Worm (Caenorhabditis elegans) whole organism, L2 larva: ENCODE results near the gene anmt-2.

Source experiments
- C34F6.9 ChIP-seq: fragments of 150-350 bp; optimal IDR thresholded peaks from 2 replicates; lab custom pipeline; 2014; ENCODE audit warnings: missing biosample characterization, missing genetic modification characterization
- F13H6.1 ChIP-seq: sonication (generic microtip); optimal IDR thresholded peaks from 2 replicates; lab custom pipeline; 2016; ENCODE audit warnings: missing genetic modification characterization, missing compliant biosample characterization
- ZK546.5 ChIP-seq: sonication (generic microtip); optimal IDR thresholded peaks from 2 replicates; lab custom pipeline; 2017; ENCODE audit warnings: missing biosample characterization, missing genetic modification characterization
- aly-2 ChIP-seq: fragments of 150-350 bp; optimal IDR thresholded peaks from 2 replicates; lab custom pipeline; 2014; ENCODE audit warnings: missing biosample characterization, missing genetic modification characterization
- ama-1 ChIP-seq: fragments of 150-350 bp; optimal IDR thresholded peaks from 2 replicates; lab custom pipeline; 2018; ENCODE audit warnings: inconsistent platforms
- blmp-1 ChIP-seq: sonication (generic microtip); optimal IDR thresholded peaks from 2 replicates; lab custom pipeline; 2017; ENCODE audit warnings: missing genetic modification characterization, mild to moderate bottlenecking, missing compliant biosample characterization, antibody characterized with exemption, moderate library complexity; ENCODE audit not compliant: insufficient read depth
- ceh-16 ChIP-seq: fragments of 150-350 bp; optimal IDR thresholded peaks from 2 replicates; lab custom pipeline; 2014; ENCODE audit warnings: missing biosample characterization, missing genetic modification characterization
- ceh-82 ChIP-seq: fragments of 150-350 bp; optimal IDR thresholded peaks from 2 replicates; lab custom pipeline; 2014; ENCODE audit warnings: missing biosample characterization, missing genetic modification characterization
- crh-2 ChIP-seq: sonication (generic microtip); optimal IDR thresholded peaks from 2 replicates; lab custom pipeline; 2017; ENCODE audit warnings: missing biosample characterization, missing genetic modification characterization
- dmd-4 ChIP-seq: sonication (generic microtip); optimal IDR thresholded peaks from 2 replicates; lab custom pipeline; 2017; ENCODE audit warnings: missing biosample characterization, missing genetic modification characterization
- egl-27 ChIP-seq: sonication (generic microtip); optimal IDR thresholded peaks from 3 replicates; lab custom pipeline; 2017; ENCODE audit warnings: missing biosample characterization, missing genetic modification reagents, missing genetic modification characterization
- elt-1 ChIP-seq: fragments of 150-350 bp; optimal IDR thresholded peaks from 2 replicates; lab custom pipeline; 2014; ENCODE audit warnings: missing biosample characterization, missing genetic modification characterization
- fos-1 ChIP-seq: fragments of 150-350 bp; optimal IDR thresholded peaks from 2 replicates; lab custom pipeline; 2014; ENCODE audit warnings: missing biosample characterization, missing genetic modification characterization
- gmeb-1 ChIP-seq: fragments of 150-350 bp; optimal IDR thresholded peaks from 2 replicates; lab custom pipeline; 2014; ENCODE audit warnings: missing biosample characterization, missing genetic modification characterization
- lin-13 ChIP-seq: fragments of 150-350 bp; optimal IDR thresholded peaks from 2 replicates; lab custom pipeline; 2014; ENCODE audit warnings: missing biosample characterization, missing genetic modification reagents, missing genetic modification characterization
- lin-39 ChIP-seq: fragments of 150-350 bp; optimal IDR thresholded peaks from 2 replicates; lab custom pipeline; 2014; ENCODE audit warnings: missing biosample characterization, missing genetic modification reagents, missing genetic modification characterization
- mab-5 ChIP-seq: fragments of 150-350 bp; optimal IDR thresholded peaks from 2 replicates; lab custom pipeline; 2014; ENCODE audit warnings: missing biosample characterization, missing genetic modification characterization
- mbf-1 ChIP-seq: sonication (generic microtip); optimal IDR thresholded peaks from 2 replicates; lab custom pipeline; 2017; ENCODE audit warnings: missing biosample characterization, missing genetic modification characterization
- nhr-11 ChIP-seq: fragments of 150-350 bp; optimal IDR thresholded peaks from 2 replicates; lab custom pipeline; 2014; ENCODE audit warnings: missing biosample characterization, missing genetic modification characterization
- nhr-21 ChIP-seq: fragments of 150-350 bp; optimal IDR thresholded peaks from 2 replicates; lab custom pipeline; 2014; ENCODE audit warnings: missing biosample characterization, missing genetic modification characterization
- nhr-6 ChIP-seq: fragments of 150-350 bp; optimal IDR thresholded peaks from 2 replicates; lab custom pipeline; 2014; ENCODE audit warnings: missing biosample characterization, missing genetic modification characterization
- nhr-77 ChIP-seq: fragments of 150-350 bp; optimal IDR thresholded peaks from 2 replicates; lab custom pipeline; 2014; ENCODE audit warnings: missing biosample characterization, missing genetic modification characterization
- peb-1 ChIP-seq: fragments of 150-350 bp; optimal IDR thresholded peaks from 2 replicates; lab custom pipeline; 2014; ENCODE audit warnings: missing biosample characterization, missing genetic modification characterization
- sem-4 ChIP-seq: fragments of 150-350 bp; optimal IDR thresholded peaks from 2 replicates; lab custom pipeline; 2014; ENCODE audit warnings: missing biosample characterization, missing genetic modification reagents, missing genetic modification characterization
- skn-1 ChIP-seq: sonication (generic microtip); optimal IDR thresholded peaks from 2 replicates; lab custom pipeline; 2017; ENCODE audit warnings: missing biosample characterization, missing genetic modification characterization
- sma-3 ChIP-seq: sonication (generic microtip); optimal IDR thresholded peaks from 2 replicates; lab custom pipeline; 2016; ENCODE audit warnings: missing genetic modification reagents, missing genetic modification characterization, missing compliant biosample characterization
- sma-9 ChIP-seq, 2 experiments: fragments of 150-350 bp in 1 of 2; sonication (generic microtip) in 1 of 2; optimal IDR thresholded peaks; 2 replicates each; lab custom pipeline; 2014 to 2016; ENCODE audit warnings: missing genetic modification characterization in 2 of 2, mild to moderate bottlenecking in 1 of 2, missing biosample characterization in 1 of 2, missing compliant biosample characterization in 1 of 2, missing genetic modification reagents in 1 of 2, moderate library complexity in 1 of 2
- zag-1 ChIP-seq: fragments of 150-350 bp; optimal IDR thresholded peaks from 2 replicates; lab custom pipeline; 2014; ENCODE audit warnings: missing biosample characterization, missing genetic modification characterization
- ztf-1 ChIP-seq: fragments of 200-800 bp; sonication (Bioruptor generic); conservative IDR thresholded peaks from 2 replicates; pipeline ENCODE4 v1.3.6; 2022; ENCODE audit warnings: missing genetic modification characterization, missing compliant biosample characterization
- ztf-11 ChIP-seq: sonication (generic microtip); optimal IDR thresholded peaks from 2 replicates; lab custom pipeline; 2017; ENCODE audit warnings: missing biosample characterization, missing genetic modification characterization

anmt-2 gene

DNA sequence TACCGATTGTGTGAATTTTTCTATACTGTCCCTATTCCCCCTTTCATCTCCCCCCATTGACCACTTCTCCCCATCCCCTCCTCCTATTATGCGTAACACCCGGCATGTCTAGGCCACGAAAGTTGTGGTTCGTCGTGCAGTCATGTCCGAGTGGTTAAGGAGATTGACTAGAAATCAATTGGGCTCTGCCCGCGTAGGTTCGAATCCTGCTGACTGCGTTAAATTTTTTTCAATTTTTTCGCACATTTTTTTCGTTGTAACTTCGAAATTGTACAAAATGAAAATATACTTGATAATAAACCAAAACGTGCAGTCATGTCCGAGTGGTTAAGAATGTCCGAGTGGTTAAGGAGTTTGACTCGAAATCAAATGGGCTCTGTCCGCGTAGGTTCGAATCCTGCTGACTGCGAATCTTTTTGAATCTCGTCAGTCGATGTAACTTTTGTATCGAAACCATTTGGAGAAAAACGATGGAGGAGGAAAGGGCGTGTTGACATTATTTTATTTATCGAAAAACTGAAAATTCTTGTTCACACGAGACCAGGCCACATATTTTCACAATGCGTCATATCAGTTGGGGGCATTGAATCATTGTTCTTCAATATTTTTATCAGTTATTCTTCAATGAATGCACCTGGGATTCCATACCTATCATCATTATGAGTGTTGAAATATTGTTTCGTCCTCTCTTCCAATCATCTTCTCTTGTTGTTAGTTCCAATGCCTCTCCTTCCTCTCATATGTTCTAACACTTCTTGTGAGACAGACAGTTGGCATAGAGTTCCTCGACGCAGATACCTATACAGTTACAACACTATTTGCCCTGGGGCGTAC is 1.3 kb upstream of the anmt-2 start, which contains the start of gene nfm-1 (continued):
- TF ChIP-seq skn-1, result peak; percentile 68
- TF ChIP-seq gmeb-1 (tag; lab: Kevin White, UChicago), result peak; percentile 72
- no peak for TF ChIP-seq nhr-77 (tag; lab: Kevin White, UChicago)

DNA sequence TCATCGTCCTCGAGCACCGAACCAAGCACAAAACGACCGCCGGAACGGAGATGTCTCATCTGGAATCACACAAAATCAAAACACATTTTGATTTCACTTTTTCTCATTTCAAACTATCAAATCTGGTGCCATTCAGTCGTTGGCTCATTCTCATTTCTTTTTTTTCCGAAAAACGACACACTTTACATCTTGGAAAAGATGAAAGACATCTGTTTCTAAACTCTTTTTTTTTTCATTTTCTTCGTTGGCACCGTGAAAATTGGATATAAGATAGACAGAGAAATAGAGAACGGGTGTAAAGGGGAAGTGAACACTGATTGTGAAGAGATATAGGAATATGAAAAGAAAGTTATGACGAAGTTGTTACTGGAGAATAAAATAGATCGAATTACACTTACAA is 1.8 kb downstream of the anmt-2 start:
- TF ChIP-seq F13H6.1 (peak; percentile 23), elt-1 (tag; lab: Kevin White, UChicago) (no peak), C34F6.9 (tag; lab: Kevin White, UChicago) (peak; percentile 33)
- TF ChIP-seq, all 48 proteins: peak for 2

DNA sequence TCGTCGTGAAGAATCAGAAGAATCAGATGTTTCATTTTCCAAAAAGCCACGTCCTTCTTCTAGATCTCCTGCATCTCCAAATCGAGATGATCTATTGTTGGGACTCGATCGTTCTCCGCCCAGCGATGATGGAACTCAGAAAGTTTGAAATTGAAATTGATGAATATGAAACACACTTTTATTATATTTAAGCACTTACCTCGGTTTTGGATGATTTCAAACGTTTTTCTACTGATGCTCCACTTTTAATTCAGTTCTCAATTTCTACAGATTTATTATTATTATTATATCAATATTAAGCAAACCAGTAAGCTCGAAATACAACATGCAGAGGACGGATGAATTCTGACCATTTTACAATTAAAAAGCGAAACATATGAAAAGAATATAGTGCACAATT is 3.0 kb downstream of the anmt-2 start:
- TF ChIP-seq mbf-1 (tag; lab: Kevin White, UChicago) (no peak), egl-27 (tag; lab: Kevin White, UChicago) (no peak), crh-2 (no peak), nhr-11 (tag; lab: Kevin White, UChicago) (no peak), nhr-6 (tag; lab: Kevin White, UChicago) (no peak), mab-5 (no peak), ztf-11 (tag; lab: Kevin White, UChicago) (no peak), ZK546.5 (tag; lab: Kevin White, UChicago) (no peak), ceh-82 (tag; lab: Kevin White, UChicago) (no peak), lin-39 (tag; lab: Kevin White, UChicago) (no peak), blmp-1 (tag; lab: Kevin White, UChicago) (no peak), sma-9 (GFP tag; optimal IDR thresholded peaks at IDR 0.05; lab: Kevin White, UChicago) (no peak), sma-9 (tag; optimal IDR thresholded peaks at IDR 0.05; lab: Kevin White, UChicago) (no peak), peb-1 (tag; lab: Kevin White, UChicago) (no peak), zag-1 (tag; lab: Kevin White, UChicago) (no peak)

DNA sequence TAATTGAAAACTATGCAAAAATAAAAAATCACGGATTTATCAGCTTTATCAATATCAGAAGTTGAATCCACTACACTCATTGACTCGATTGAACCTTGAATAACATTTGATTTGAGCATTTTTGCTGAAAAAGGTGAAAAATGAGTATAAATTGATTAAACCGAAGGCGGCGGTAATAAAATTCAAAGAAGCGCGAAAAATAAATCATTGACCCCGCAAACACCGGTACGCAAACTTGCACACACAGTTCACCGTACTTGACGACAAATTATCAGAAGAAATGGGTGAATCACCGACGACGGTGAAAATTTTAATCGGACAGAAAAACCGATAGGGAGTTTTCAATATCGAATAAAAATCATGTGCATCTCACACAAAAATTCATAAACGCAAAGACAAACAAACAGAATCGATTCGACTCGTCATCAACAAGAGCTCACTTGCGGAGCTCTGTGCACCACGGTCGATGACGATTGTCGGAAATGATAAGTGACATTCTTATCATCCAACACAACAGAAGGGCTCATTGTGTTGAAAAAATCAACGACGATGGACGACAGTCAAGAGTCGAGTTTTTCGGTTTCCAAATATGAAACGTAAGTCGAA is 8.0 kb downstream of the anmt-2 start, which contains the start of the genes wht-7 and Y42G9A.1:
TSS of gene wht-7 (minus strand) at position 131 of the 606 bp plus-strand sequence.
TSS of gene Y42G9A.1 (plus strand) at position 495 of the 606 bp plus-strand sequence.
- TF ChIP-seq ceh-16 (tag; lab: Kevin White, UChicago) (no peak), fos-1 (tag; lab: Kevin White, UChicago) (peak; percentile 67), gmeb-1 (tag; lab: Kevin White, UChicago) (peak; percentile 10), blmp-1 (tag; lab: Kevin White, UChicago) (no peak)

DNA sequence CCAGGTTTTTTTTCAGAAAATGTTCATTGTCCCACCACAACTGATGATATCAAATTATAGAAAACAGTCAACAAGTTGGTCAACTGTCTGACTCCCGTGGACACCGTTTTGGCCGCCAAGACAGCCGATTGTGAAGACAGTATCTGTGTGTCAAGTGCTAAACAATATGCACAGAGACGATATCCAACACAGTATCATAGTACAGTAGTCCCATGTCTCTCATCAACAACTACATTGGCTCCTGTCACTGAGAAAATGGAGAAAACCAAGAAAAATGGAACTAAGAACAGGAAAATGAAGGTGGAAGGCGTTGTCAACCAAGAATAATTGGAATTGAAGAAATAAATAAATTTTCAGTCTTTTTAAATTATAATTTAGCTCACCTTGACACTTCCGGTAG is 8.9 kb downstream of the anmt-2 start:
- TF ChIP-seq gmeb-1 (tag; lab: Kevin White, UChicago) (no peak), sma-3 (no peak), sem-4 (no peak), skn-1 (no peak), lin-13 (GFP tag; lab: Kevin White, UChicago) (no peak), blmp-1 (tag; lab: Kevin White, UChicago) (no peak), sma-9 (GFP tag; optimal IDR thresholded peaks at IDR 0.05; lab: Kevin White, UChicago) (no peak), sma-9 (tag; optimal IDR thresholded peaks at IDR 0.05; lab: Kevin White, UChicago) (no peak), nhr-21 (tag; lab: Kevin White, UChicago) (no peak), peb-1 (tag; lab: Kevin White, UChicago) (no peak)

DNA sequence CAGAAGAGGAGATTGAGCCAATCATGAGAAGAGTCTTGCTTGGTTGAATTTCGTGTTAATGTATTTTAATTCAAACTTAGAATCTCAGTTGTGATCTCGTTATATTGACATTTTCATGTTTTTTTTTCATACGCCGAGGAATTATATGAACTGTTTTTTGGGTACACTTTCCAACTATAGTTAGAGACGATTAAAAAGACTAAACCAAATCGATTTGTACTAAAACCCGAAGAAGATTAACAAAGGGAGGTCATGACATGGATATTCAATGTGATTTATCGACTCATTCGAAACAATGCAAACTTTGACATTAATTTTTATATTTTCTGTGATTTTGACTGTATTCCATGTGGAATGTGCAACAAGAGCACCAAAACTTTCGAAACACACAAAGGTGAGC is 9.7 kb downstream of the anmt-2 start, which contains the start of gene Y42G9A.2:
TSS of gene Y42G9A.2 (plus strand) at position 284 of the 400 bp plus-strand sequence.
- TF ChIP-seq sma-9 (GFP tag; optimal IDR thresholded peaks at IDR 0.05; lab: Kevin White, UChicago) (peak; percentile 30), sma-9 (tag; optimal IDR thresholded peaks at IDR 0.05; lab: Kevin White, UChicago) (no peak), mab-5 (no peak), nhr-11 (tag; lab: Kevin White, UChicago) (no peak)

DNA sequence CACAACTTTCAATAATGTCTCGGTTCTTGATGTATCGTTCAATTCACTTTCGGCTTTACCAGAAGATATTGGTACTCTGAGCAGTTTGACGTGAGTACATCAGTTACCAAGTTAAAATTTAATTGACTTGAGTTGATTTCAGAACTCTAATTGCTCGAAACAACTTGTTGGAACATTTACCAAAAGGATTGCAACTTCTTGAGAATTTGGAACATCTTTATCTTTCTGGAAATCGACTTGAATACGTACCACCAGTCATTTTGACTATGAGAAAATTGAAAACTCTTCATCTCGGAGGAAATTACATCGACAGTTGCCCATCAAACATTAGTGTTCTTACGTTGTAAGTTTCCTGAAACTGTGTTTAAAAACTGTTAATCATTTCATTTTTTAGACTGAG is 10.8 kb downstream of the anmt-2 start:
- TF ChIP-seq elt-1 (tag; lab: Kevin White, UChicago) (no peak), ceh-16 (tag; lab: Kevin White, UChicago) (no peak), dmd-4 (no peak), ama-1 (lab: Kevin White, UChicago) (no peak), aly-2 (no peak), C34F6.9 (tag; lab: Kevin White, UChicago) (no peak), ztf-1 (GFP tag; lab: Robert Waterston, UW) (no peak)
